Worm (Caenorhabditis elegans) whole organism, L1 larva: ENCODE data around the gene chtb-3.
A peak's percentile ranks its signal among the peaks of the same experiment; 100 is the strongest.

Source experiments
- C04F5.9 ChIP-seq: sonication (generic microtip); optimal IDR thresholded peaks from 2 replicates; lab custom pipeline; 2016; ENCODE audit warnings: missing genetic modification characterization, missing compliant biosample characterization
- Y116A8C.19 ChIP-seq: sonication (generic microtip); optimal IDR thresholded peaks from 2 replicates; lab custom pipeline; 2016; ENCODE audit warnings: missing compliant biosample characterization, missing genetic modification characterization, borderline replicate concordance
- aha-1 ChIP-seq: fragments of 150-350 bp; optimal IDR thresholded peaks from 2 replicates; lab custom pipeline; 2014; ENCODE audit warnings: missing biosample characterization, missing genetic modification characterization
- ceh-63 ChIP-seq: fragments of 200-800 bp; sonication (Bioruptor generic); optimal IDR thresholded peaks from 2 replicates; lab custom pipeline; 2018; ENCODE audit warnings: mild to moderate bottlenecking, missing genetic modification characterization, missing compliant biosample characterization
- ces-1 ChIP-seq: fragments of 150-350 bp; optimal IDR thresholded peaks from 2 replicates; lab custom pipeline; 2014; ENCODE audit warnings: missing biosample characterization, missing genetic modification reagents, missing genetic modification characterization
- dpl-1 ChIP-seq, 3 experiments: fragments of 150-350 bp in 2 of 3; sonication (generic microtip) in 1 of 3; optimal IDR thresholded peaks; 2 replicates each; lab custom pipeline; 2014 to 2017; ENCODE audit warnings: missing biosample characterization in 3 of 3, missing genetic modification characterization in 3 of 3, missing genetic modification reagents in 3 of 3
- efl-1 ChIP-seq, 4 experiments: fragments of 150-350 bp; optimal IDR thresholded peaks in 3 of 4; peaks in 1 of 4; 1 replicate in 1 of 4; 2 replicates in 3 of 4; lab custom pipeline; 2014; ENCODE audit warnings: missing biosample characterization in 2 of 4, missing genetic modification characterization in 2 of 4, missing genetic modification reagents in 2 of 4
- egl-13 ChIP-seq: sonication (generic microtip); optimal IDR thresholded peaks from 2 replicates; lab custom pipeline; 2016; ENCODE audit warnings: missing genotype, missing genetic modification reagents, missing genetic modification characterization, missing compliant biosample characterization
- fkh-10 ChIP-seq: sonication (generic microtip); optimal IDR thresholded peaks from 2 replicates; lab custom pipeline; 2017; ENCODE audit warnings: missing biosample characterization, missing genetic modification reagents, missing genetic modification characterization
- grh-1 ChIP-seq: fragments of 200-800 bp; sonication (Bioruptor generic); IDR thresholded peaks from 2 replicates; pipeline ENCODE4 v1.3.6; 2022; ENCODE audit warnings: missing genetic modification reagents, missing genetic modification characterization, missing compliant biosample characterization
- hlh-4 ChIP-seq: sonication (generic microtip); optimal IDR thresholded peaks from 2 replicates; lab custom pipeline; 2016; ENCODE audit warnings: mild to moderate bottlenecking, missing genetic modification characterization, missing compliant biosample characterization
- irx-1 ChIP-seq: sonication (generic microtip); optimal IDR thresholded peaks from 2 replicates; lab custom pipeline; 2016; ENCODE audit warnings: missing genetic modification characterization, missing compliant biosample characterization
- jun-1 ChIP-seq: fragments of 150-350 bp; optimal IDR thresholded peaks from 2 replicates; lab custom pipeline; 2014; ENCODE audit warnings: missing biosample characterization, missing genetic modification reagents, missing genetic modification characterization
- lin-13 ChIP-seq: fragments of 150-350 bp; optimal IDR thresholded peaks from 2 replicates; lab custom pipeline; 2014; ENCODE audit warnings: missing biosample characterization, missing genetic modification reagents, missing genetic modification characterization
- lin-14 ChIP-seq: fragments of 200-800 bp; sonication (Bioruptor generic); optimal IDR thresholded peaks from 2 replicates; lab custom pipeline; 2018; ENCODE audit warnings: mild to moderate bottlenecking, missing genetic modification characterization, moderate library complexity, missing compliant biosample characterization
- lin-15B ChIP-seq: fragments of 150-350 bp; sonication (generic microtip); optimal IDR thresholded peaks from 3 replicates; lab custom pipeline; 2014; ENCODE audit warnings: missing biosample characterization, missing genetic modification characterization
- lin-35 ChIP-seq, 2 experiments: fragments of 150-350 bp; optimal IDR thresholded peaks; 2 replicates each; lab custom pipeline; 2014; ENCODE audit warnings: missing biosample characterization in 2 of 2, missing genetic modification characterization in 2 of 2, missing genetic modification reagents in 2 of 2
- lin-39 ChIP-seq: fragments of 150-350 bp; optimal IDR thresholded peaks from 2 replicates; lab custom pipeline; 2014; ENCODE audit warnings: missing biosample characterization, missing genetic modification reagents, missing genetic modification characterization
- lsy-2 ChIP-seq, 2 experiments: fragments of 150-350 bp; optimal IDR thresholded peaks; 2 replicates each; lab custom pipeline; 2014; ENCODE audit warnings: missing biosample characterization in 2 of 2, missing genetic modification characterization in 2 of 2
- mab-9 ChIP-seq: fragments of 200-800 bp; sonication (Bioruptor generic); IDR thresholded peaks from 2 replicates; pipeline ENCODE4 v1.3.6; 2022; ENCODE audit warnings: missing genetic modification reagents, missing genetic modification characterization, missing compliant biosample characterization
- mdl-1 ChIP-seq, 2 experiments: fragments of 150-350 bp; optimal IDR thresholded peaks; 2 replicates each; lab custom pipeline; 2014 to 2017; ENCODE audit warnings: missing biosample characterization in 2 of 2, missing genetic modification characterization in 2 of 2, inconsistent platforms in 1 of 2
- mef-2 ChIP-seq: fragments of 150-350 bp; optimal IDR thresholded peaks from 2 replicates; lab custom pipeline; 2014; ENCODE audit warnings: missing biosample characterization, missing genetic modification characterization
- mep-1 ChIP-seq: fragments of 150-350 bp; optimal IDR thresholded peaks from 2 replicates; lab custom pipeline; 2014; ENCODE audit warnings: missing biosample characterization, missing genetic modification characterization
- nhr-11 ChIP-seq: fragments of 150-350 bp; optimal IDR thresholded peaks from 2 replicates; lab custom pipeline; 2014; ENCODE audit warnings: missing biosample characterization, missing genetic modification characterization
- nhr-19 ChIP-seq: fragments of 200-800 bp; sonication (Bioruptor generic); conservative IDR thresholded peaks from 2 replicates; pipeline ENCODE4 v1.3.6; 2022; ENCODE audit warnings: missing genetic modification characterization, missing compliant biosample characterization
- nhr-28 ChIP-seq: fragments of 150-350 bp; optimal IDR thresholded peaks from 2 replicates; lab custom pipeline; 2014; ENCODE audit warnings: missing biosample characterization, missing genetic modification characterization
- nhr-76 ChIP-seq: sonication (generic microtip); optimal IDR thresholded peaks from 2 replicates; lab custom pipeline; 2017; ENCODE audit warnings: missing biosample characterization, missing genetic modification characterization
- nhr-77 ChIP-seq: fragments of 150-350 bp; optimal IDR thresholded peaks from 2 replicates; lab custom pipeline; 2014; ENCODE audit warnings: missing biosample characterization, missing genetic modification characterization
- nhr-85 ChIP-seq: sonication (generic microtip); peaks from one replicate; lab custom pipeline; 2016; ENCODE audit warnings: missing genetic modification characterization, inconsistent platforms, missing compliant biosample characterization
- pax-3 ChIP-seq: fragments of 200-800 bp; sonication (Bioruptor generic); optimal IDR thresholded peaks from 2 replicates; lab custom pipeline; 2018; ENCODE audit warnings: mild to moderate bottlenecking, missing genetic modification characterization, moderate library complexity, missing compliant biosample characterization
- rnt-1 ChIP-seq: sonication (generic microtip); optimal IDR thresholded peaks from 2 replicates; lab custom pipeline; 2016; ENCODE audit warnings: mild to moderate bottlenecking, missing genetic modification characterization, moderate library complexity, missing compliant biosample characterization
- skn-1 ChIP-seq: fragments of 150-350 bp; optimal IDR thresholded peaks from 2 replicates; lab custom pipeline; 2014; ENCODE audit warnings: missing biosample characterization, missing genetic modification characterization
- sptf-1 ChIP-seq: fragments of 150-350 bp; optimal IDR thresholded peaks from 2 replicates; lab custom pipeline; 2014; ENCODE audit warnings: missing biosample characterization, missing genetic modification characterization
- sup-37 ChIP-seq: fragments of 200-800 bp; sonication (Bioruptor generic); optimal IDR thresholded peaks from 2 replicates; lab custom pipeline; 2018; ENCODE audit warnings: mild to moderate bottlenecking, missing genetic modification characterization, missing compliant biosample characterization
- tbx-2 ChIP-seq: sonication (generic microtip); optimal IDR thresholded peaks from 2 replicates; lab custom pipeline; 2016; ENCODE audit warnings: missing genetic modification characterization, missing compliant biosample characterization
- unc-130 ChIP-seq: fragments of 150-350 bp; optimal IDR thresholded peaks from 2 replicates; lab custom pipeline; 2017; ENCODE audit warnings: missing biosample characterization, missing genetic modification characterization, inconsistent platforms
- unc-30 ChIP-seq: sonication (generic microtip); optimal IDR thresholded peaks from 2 replicates; lab custom pipeline; 2017; ENCODE audit warnings: missing biosample characterization, missing genetic modification characterization
- unc-62 ChIP-seq: fragments of 150-350 bp; optimal IDR thresholded peaks from 2 replicates; lab custom pipeline; 2014; ENCODE audit warnings: missing biosample characterization, missing genetic modification reagents, missing genetic modification characterization
- unc-86 ChIP-seq: sonication (generic microtip); optimal IDR thresholded peaks from 2 replicates; lab custom pipeline; 2016; ENCODE audit warnings: missing genetic modification characterization, missing compliant biosample characterization
- unc-98 ChIP-seq: fragments of 200-800 bp; sonication (Bioruptor generic); IDR thresholded peaks from 2 replicates; pipeline ENCODE4 v1.3.6; 2022; ENCODE audit warnings: missing genetic modification characterization, missing compliant biosample characterization
- vab-15 ChIP-seq: sonication (generic microtip); optimal IDR thresholded peaks from 2 replicates; lab custom pipeline; 2017; ENCODE audit warnings: missing genotype, mild to moderate bottlenecking, missing genetic modification characterization, missing compliant biosample characterization
- zip-4 ChIP-seq: fragments of 200-800 bp; sonication (Bioruptor generic); optimal IDR thresholded peaks from 2 replicates; lab custom pipeline; 2018; ENCODE audit warnings: mild to moderate bottlenecking, missing genetic modification characterization, moderate library complexity, missing compliant biosample characterization
- ztf-11 ChIP-seq, 2 experiments: sonication (generic microtip); optimal IDR thresholded peaks; 2 replicates each; lab custom pipeline; 2016 to 2017; ENCODE audit warnings: missing genetic modification characterization in 2 of 2, missing biosample characterization in 1 of 2, missing compliant biosample characterization in 1 of 2
- ztf-4 ChIP-seq: fragments of 150-350 bp; optimal IDR thresholded peaks from 2 replicates; lab custom pipeline; 2014; ENCODE audit warnings: missing biosample characterization, missing genetic modification characterization

The chtb-3 gene

ce11 chrX:6318803-6319202 is 643 bp downstream of the chtb-3 start:
- no peak for TF ChIP-seq unc-98 (GFP tag; lab: Robert Waterston, UW)
- no peak for TF ChIP-seq skn-1 (tag; lab: Kevin White, UChicago)
- peak; percentile 31 for TF ChIP-seq lin-14
- no peak for TF ChIP-seq irx-1 (tag; lab: Kevin White, UChicago)
- no peak for TF ChIP-seq vab-15 (tag; lab: Kevin White, UChicago)
- no peak for TF ChIP-seq nhr-76
- TF ChIP-seq grh-1 (GFP tag; lab: Robert Waterston, UW): 0 out of 2 replicates have a peak, but pooled peaks have one; percentile 12
- TF ChIP-seq mep-1 (tag; lab: Kevin White, UChicago): peak; percentile 6
- TF ChIP-seq lsy-2 (tag; optimal IDR thresholded peaks at IDR 0.05; lab: Kevin White, UChicago): no peak
- TF ChIP-seq unc-30 (tag; lab: Kevin White, UChicago): no peak
- peak; percentile 84 for TF ChIP-seq nhr-85 (tag; lab: Kevin White, UChicago)
- TF ChIP-seq sup-37 (GFP tag; lab: Kevin White, UChicago): no peak
- no peak for TF ChIP-seq fkh-10 (GFP tag; lab: Kevin White, UChicago)
- no peak for TF ChIP-seq zip-4 (GFP tag; lab: Kevin White, UChicago)
- TF ChIP-seq tbx-2 (tag; lab: Kevin White, UChicago): peak; percentile 1

DNA sequence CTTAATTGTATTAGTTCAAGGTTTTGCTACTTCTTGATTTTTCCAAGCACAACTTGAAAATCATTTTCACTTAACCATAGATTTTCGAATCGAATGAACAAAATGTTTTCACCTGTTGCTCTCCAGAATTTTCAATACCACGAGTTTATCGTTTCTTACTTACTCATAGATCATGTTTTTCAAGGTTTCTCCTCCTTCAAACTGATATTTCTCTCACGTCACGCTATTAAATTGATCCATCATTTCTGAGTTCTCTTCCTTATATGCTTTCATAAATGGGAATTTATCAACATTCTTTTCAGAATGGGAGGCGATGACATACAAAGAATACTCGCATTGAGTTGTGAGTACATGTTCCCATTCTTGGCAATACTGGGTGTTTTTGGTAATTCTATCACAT is 8.1 kb downstream of the chtb-3 start, which contains the start of gene npr-38:
Gene npr-38, plus strand, starts transcription at position 301 of the 400 bp plus-strand sequence.
- no peak for TF ChIP-seq nhr-19 (GFP tag; lab: Robert Waterston, UW)
- TF ChIP-seq unc-98 (GFP tag; lab: Robert Waterston, UW): no peak
- no peak for TF ChIP-seq Y116A8C.19
- TF ChIP-seq dpl-1 (GFP tag; optimal IDR thresholded peaks at IDR 0.05; lab: Kevin White, UChicago): no peak
- no peak for TF ChIP-seq lin-14
- TF ChIP-seq unc-86: no peak
- TF ChIP-seq unc-62 (GFP tag; lab: Kevin White, UChicago): no peak
- no peak for TF ChIP-seq tbx-2 (tag; lab: Kevin White, UChicago)
- TF ChIP-seq nhr-77 (tag; lab: Kevin White, UChicago): no peak
- TF ChIP-seq lin-15B (tag; lab: Kevin White, UChicago): no peak
- TF ChIP-seq sptf-1 (tag; lab: Kevin White, UChicago): no peak
- TF ChIP-seq, all 84 proteins: peak for 0

- TF ChIP-seq nhr-85 (tag; lab: Kevin White, UChicago): no peak
- no peak for TF ChIP-seq lin-39
- TF ChIP-seq rnt-1 (tag; lab: Kevin White, UChicago): peak; percentile 24
- TF ChIP-seq lin-14: peak; percentile 40
- TF ChIP-seq efl-1 (optimal IDR thresholded peaks at IDR 0.05; lab: Kevin White, UChicago): no peak
- TF ChIP-seq efl-1 (GFP tag; optimal IDR thresholded peaks at IDR 0.05 in 1 of 2; lab: Kevin White, UChicago): peak in 1 of 2 experiments; percentile 53
These were observed 19.7 kb downstream of the chtb-3 start, which contains the start of gene cest-16 for ce11 chrX:6299641-6300240. Gene cest-16, plus strand, starts transcription at chrX:6299942.

DNA sequence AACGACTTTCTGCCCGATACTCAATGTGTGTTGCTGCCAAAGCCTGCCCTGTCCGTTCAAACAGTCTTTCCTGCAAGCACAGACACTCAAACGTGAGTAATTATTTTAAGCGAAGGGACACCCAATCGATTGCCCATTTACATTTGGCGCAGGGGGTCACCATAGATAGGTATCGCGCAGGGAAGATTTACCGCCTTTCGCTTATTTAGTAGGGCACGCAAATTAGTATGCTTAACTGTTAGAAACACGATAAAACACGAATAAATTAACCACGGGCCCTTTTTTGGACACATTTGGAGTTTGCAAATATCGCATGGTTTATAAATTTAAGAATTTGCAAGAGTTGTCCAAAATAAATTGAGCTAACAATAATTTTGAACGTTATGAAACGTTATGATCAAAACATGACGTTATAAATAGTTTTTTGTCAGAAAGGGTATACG is 23.0 kb downstream of the chtb-3 start:
- TF ChIP-seq mep-1 (tag; lab: Kevin White, UChicago) (peak; percentile 99), ces-1 (GFP tag; lab: Kevin White, UChicago) (peak; percentile 96), C04F5.9 (tag; lab: Kevin White, UChicago) (peak; percentile 92), ztf-4 (tag; lab: Kevin White, UChicago) (peak; percentile 99), nhr-11 (peak; percentile 99), irx-1 (tag; lab: Kevin White, UChicago) (peak; percentile 99), mef-2 (peak; percentile 90), efl-1 (optimal IDR thresholded peaks at IDR 0.05; lab: Kevin White, UChicago) (peak; percentile 83 to 91), efl-1 (GFP tag; optimal IDR thresholded peaks at IDR 0.05 in 1 of 2; lab: Kevin White, UChicago) (peak; percentile 71 to 96), pax-3 (peak; percentile 96), lin-35 (GFP tag; optimal IDR thresholded peaks at IDR 0.05; lab: Kevin White, UChicago) (peak; percentile 82 to 93), ztf-11 (tag; optimal IDR thresholded peaks at IDR 0.05; lab: Kevin White, UChicago) (peak; percentile 84 to 98), lin-13 (peak; percentile 95), egl-13 (tag; lab: Kevin White, UChicago) (peak; percentile 99), nhr-28 (tag; lab: Kevin White, UChicago) (peak; percentile 62), nhr-76 (peak; percentile 97), dpl-1 (GFP tag; optimal IDR thresholded peaks at IDR 0.05; lab: Kevin White, UChicago) (peak; percentile 54 to 71 (median 55)), rnt-1 (tag; lab: Kevin White, UChicago) (peak; percentile 98), mab-9 (GFP tag; lab: Robert Waterston, UW) (peak; percentile 98), Y116A8C.19 (no peak), ceh-63 (GFP tag; lab: Kevin White, UChicago) (peak; percentile 98), lin-15B (tag; lab: Kevin White, UChicago) (peak; percentile 29), mdl-1 (tag; optimal IDR thresholded peaks at IDR 0.05; lab: Kevin White, UChicago) (peak; percentile 64 to 96), hlh-4 (peak; percentile 68), jun-1 (tag; lab: Kevin White, UChicago) (peak; percentile 100), aha-1 (tag; lab: Kevin White, UChicago) (peak; percentile 53), unc-130 (tag; lab: Kevin White, UChicago) (peak; percentile 77)
